Worm (Caenorhabditis elegans): ENCODE data around the gene fbxa-138.

fbxa-138 gene

ce11 chrIII:1398183-1398582 lies 14.1 kb upstream of the fbxa-138 start:
- TF ChIP-seq tab-1 (GFP tag; IDR thresholded peaks at IDR 0.05): no peak

ce11 chrIII:1395355-1395754 lies 11.3 kb upstream of the fbxa-138 start:
- TF ChIP-seq klf-2 (GFP tag; conservative IDR thresholded peaks at IDR 0.05) (no peak), cog-1 (tag; optimal IDR thresholded peaks at IDR 0.05) (no peak), flt-1 (GFP tag; IDR thresholded peaks at IDR 0.05) (no peak), ref-1 (GFP tag; conservative IDR thresholded peaks at IDR 0.05) (no peak), T22C8.4 (GFP tag; IDR thresholded peaks at IDR 0.05) (no peak), ztf-29 (GFP tag; IDR thresholded peaks at IDR 0.05) (no peak), med-1 (GFP tag; optimal IDR thresholded peaks at IDR 0.05; ENCODE audit: insufficient read depth) (no peak), ztf-23 (GFP tag; IDR thresholded peaks at IDR 0.05) (no peak), tab-1 (GFP tag; IDR thresholded peaks at IDR 0.05) (no peak)

DNA sequence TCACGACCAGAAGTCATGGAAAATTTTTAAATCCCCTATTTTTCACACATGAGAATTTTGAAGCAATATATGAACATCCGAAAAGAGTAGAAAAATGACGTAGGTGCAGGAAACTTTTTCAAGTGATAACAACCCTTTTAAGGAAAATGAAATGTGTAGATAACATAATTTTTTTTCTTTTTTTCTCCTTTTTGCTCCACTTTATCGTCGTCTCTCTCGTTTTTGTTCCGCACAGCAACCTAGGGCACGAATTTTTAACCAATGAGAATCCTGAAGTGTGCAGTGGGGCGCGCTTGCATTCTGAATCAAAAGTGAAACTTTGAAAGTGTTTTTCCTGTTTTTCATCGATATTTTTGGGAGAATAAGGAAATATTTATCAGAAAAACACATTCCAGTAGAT lies 8.7 kb upstream of the fbxa-138 start:
- TF ChIP-seq tab-1 (GFP tag; IDR thresholded peaks at IDR 0.05) (no peak), ztf-23 (GFP tag; IDR thresholded peaks at IDR 0.05) (no peak), T22C8.4 (GFP tag; IDR thresholded peaks at IDR 0.05) (no peak), flt-1 (GFP tag; IDR thresholded peaks at IDR 0.05) (no peak), klf-2 (GFP tag; conservative IDR thresholded peaks at IDR 0.05) (no peak), ref-1 (GFP tag; conservative IDR thresholded peaks at IDR 0.05) (no peak), cog-1 (tag; optimal IDR thresholded peaks at IDR 0.05) (no peak), ztf-29 (GFP tag; IDR thresholded peaks at IDR 0.05) (no peak), med-1 (GFP tag; optimal IDR thresholded peaks at IDR 0.05; ENCODE audit: insufficient read depth) (no peak)

- TF ChIP-seq ztf-29 (GFP tag; IDR thresholded peaks at IDR 0.05) (no peak), tab-1 (GFP tag; IDR thresholded peaks at IDR 0.05) (no peak), flt-1 (GFP tag; IDR thresholded peaks at IDR 0.05) (no peak), ref-1 (GFP tag; conservative IDR thresholded peaks at IDR 0.05) (no peak), cog-1 (tag; optimal IDR thresholded peaks at IDR 0.05) (no peak), ztf-23 (GFP tag; IDR thresholded peaks at IDR 0.05) (no peak)
Measured at ce11 chrIII:1391752-1392151, 7.7 kb upstream of the fbxa-138 start, which contains the start of gene pals-17. Gene pals-17, minus strand, starts transcription at chrIII:1391852.

- TF ChIP-seq ref-1 (GFP tag; conservative IDR thresholded peaks at IDR 0.05) (no peak), tab-1 (GFP tag; IDR thresholded peaks at IDR 0.05) (no peak), ztf-29 (GFP tag; IDR thresholded peaks at IDR 0.05) (no peak), T22C8.4 (GFP tag; IDR thresholded peaks at IDR 0.05) (no peak), ztf-23 (GFP tag; IDR thresholded peaks at IDR 0.05) (no peak), klf-2 (GFP tag; conservative IDR thresholded peaks at IDR 0.05) (no peak), flt-1 (GFP tag; IDR thresholded peaks at IDR 0.05) (no peak), cog-1 (tag; optimal IDR thresholded peaks at IDR 0.05) (no peak), med-1 (GFP tag; optimal IDR thresholded peaks at IDR 0.05; ENCODE audit: insufficient read depth) (no peak)
Measured at ce11 chrIII:1389988-1390387, 5.9 kb upstream of the fbxa-138 start.

ce11 chrIII:1388274-1389058 lies 4.4 kb upstream of the fbxa-138 start, which contains the start of gene pals-20:
Gene pals-20, minus strand, starts transcription at chrIII:1388324.
- no peak for TF ChIP-seq T22C8.4 (GFP tag; IDR thresholded peaks at IDR 0.05)
- no peak for TF ChIP-seq ztf-23 (GFP tag; IDR thresholded peaks at IDR 0.05)
- no peak for TF ChIP-seq flt-1 (GFP tag; IDR thresholded peaks at IDR 0.05)
- no peak for TF ChIP-seq tab-1 (GFP tag; IDR thresholded peaks at IDR 0.05)
- TF ChIP-seq cog-1 (tag; optimal IDR thresholded peaks at IDR 0.05): no peak
- TF ChIP-seq ref-1 (GFP tag; conservative IDR thresholded peaks at IDR 0.05): no peak
- no peak for TF ChIP-seq klf-2 (GFP tag; conservative IDR thresholded peaks at IDR 0.05)
- TF ChIP-seq med-1 (GFP tag; optimal IDR thresholded peaks at IDR 0.05; ENCODE audit: insufficient read depth): no peak
- TF ChIP-seq ztf-29 (GFP tag; IDR thresholded peaks at IDR 0.05): no peak

DNA sequence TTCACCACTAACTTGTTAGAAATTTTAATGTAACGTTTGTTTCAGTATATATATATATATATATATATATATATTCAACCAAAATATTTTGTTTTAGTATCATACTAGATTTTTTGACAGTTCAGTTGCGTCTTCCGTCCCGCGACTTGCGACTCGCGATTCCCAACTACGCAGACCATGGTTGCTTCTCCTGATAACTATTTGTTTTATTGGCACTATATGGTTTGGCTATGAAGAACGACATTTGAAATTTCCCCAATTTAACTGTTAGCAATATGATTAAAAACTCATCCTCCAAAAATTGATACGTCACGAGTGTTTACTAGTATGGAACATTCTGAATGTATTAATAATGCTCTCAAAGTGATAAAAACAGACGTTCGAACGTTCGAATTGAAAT lies 642 bp upstream of the fbxa-138 start:
- TF ChIP-seq tab-1 (GFP tag; IDR thresholded peaks at IDR 0.05): no peak
- no peak for TF ChIP-seq cog-1 (tag; optimal IDR thresholded peaks at IDR 0.05)
- no peak for TF ChIP-seq ztf-23 (GFP tag; IDR thresholded peaks at IDR 0.05)
- TF ChIP-seq T22C8.4 (GFP tag; IDR thresholded peaks at IDR 0.05): no peak
- TF ChIP-seq med-1 (GFP tag; optimal IDR thresholded peaks at IDR 0.05; ENCODE audit: insufficient read depth): no peak
- no peak for TF ChIP-seq ztf-29 (GFP tag; IDR thresholded peaks at IDR 0.05)
- TF ChIP-seq flt-1 (GFP tag; IDR thresholded peaks at IDR 0.05): no peak
- no peak for TF ChIP-seq ref-1 (GFP tag; conservative IDR thresholded peaks at IDR 0.05)
- TF ChIP-seq klf-2 (GFP tag; conservative IDR thresholded peaks at IDR 0.05): no peak

DNA sequence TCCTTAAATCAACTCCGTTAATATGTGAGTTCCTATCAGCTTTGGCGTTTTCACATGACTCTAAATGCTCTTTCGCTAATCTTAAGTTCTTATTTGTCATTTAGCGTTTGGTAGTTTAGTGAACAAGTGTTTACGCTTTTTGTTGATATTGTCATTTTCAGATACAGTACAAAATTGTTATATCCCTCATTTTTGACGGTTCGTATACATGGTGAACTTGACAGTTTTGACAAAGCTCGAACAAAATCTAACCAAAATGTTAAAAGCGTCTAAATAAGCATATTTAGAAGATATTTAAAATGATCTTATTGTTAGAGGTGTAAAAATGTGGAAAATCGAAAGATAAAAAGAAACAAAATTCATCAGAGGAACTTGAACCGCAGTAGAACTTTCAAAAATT lies 569 bp downstream of the fbxa-138 start:
- no peak for TF ChIP-seq flt-1 (GFP tag; IDR thresholded peaks at IDR 0.05)
- TF ChIP-seq ztf-29 (GFP tag; IDR thresholded peaks at IDR 0.05): no peak
- TF ChIP-seq klf-2 (GFP tag; conservative IDR thresholded peaks at IDR 0.05): no peak
- no peak for TF ChIP-seq tab-1 (GFP tag; IDR thresholded peaks at IDR 0.05)
- no peak for TF ChIP-seq ztf-23 (GFP tag; IDR thresholded peaks at IDR 0.05)
- TF ChIP-seq med-1 (GFP tag; optimal IDR thresholded peaks at IDR 0.05; ENCODE audit: insufficient read depth): no peak
- TF ChIP-seq ref-1 (GFP tag; conservative IDR thresholded peaks at IDR 0.05): no peak
- TF ChIP-seq cog-1 (tag; optimal IDR thresholded peaks at IDR 0.05): no peak
- TF ChIP-seq T22C8.4 (GFP tag; IDR thresholded peaks at IDR 0.05): no peak

- TF ChIP-seq flt-1 (GFP tag; IDR thresholded peaks at IDR 0.05): no peak
- TF ChIP-seq med-1 (GFP tag; optimal IDR thresholded peaks at IDR 0.05; ENCODE audit: insufficient read depth): no peak
- TF ChIP-seq tab-1 (GFP tag; IDR thresholded peaks at IDR 0.05): no peak
- TF ChIP-seq T22C8.4 (GFP tag; IDR thresholded peaks at IDR 0.05): no peak
- TF ChIP-seq cog-1 (tag; optimal IDR thresholded peaks at IDR 0.05): no peak
- no peak for TF ChIP-seq klf-2 (GFP tag; conservative IDR thresholded peaks at IDR 0.05)
- TF ChIP-seq ref-1 (GFP tag; conservative IDR thresholded peaks at IDR 0.05): no peak
- TF ChIP-seq ztf-29 (GFP tag; IDR thresholded peaks at IDR 0.05): no peak
- no peak for TF ChIP-seq ztf-23 (GFP tag; IDR thresholded peaks at IDR 0.05)
Measured at ce11 chrIII:1380535-1381274, 3.3 kb downstream of the fbxa-138 start, which contains the start of the genes pals-21 and Y82E9BR.6. Gene pals-21, minus strand, starts transcription at chrIII:1380635. Gene Y82E9BR.6, plus strand, starts transcription at chrIII:1381224.
